Worm (Caenorhabditis elegans) whole organism, early embryonic: ENCODE results near the gene srbc-36.

Experiments used
- F13C5.2 ChIP-seq: sonication (generic microtip); optimal IDR thresholded peaks from 2 replicates; lab custom pipeline; 2017; ENCODE audit warnings: mild to moderate bottlenecking, missing genetic modification characterization, inconsistent platforms, missing compliant biosample characterization
- aly-1 ChIP-seq: sonication (generic microtip); optimal IDR thresholded peaks from 2 replicates; lab custom pipeline; 2016; ENCODE audit warnings: missing genetic modification characterization, missing compliant biosample characterization
- ama-1 ChIP-seq: fragments of 150-350 bp; optimal IDR thresholded peaks from 2 replicates; lab custom pipeline; 2014

DNA sequence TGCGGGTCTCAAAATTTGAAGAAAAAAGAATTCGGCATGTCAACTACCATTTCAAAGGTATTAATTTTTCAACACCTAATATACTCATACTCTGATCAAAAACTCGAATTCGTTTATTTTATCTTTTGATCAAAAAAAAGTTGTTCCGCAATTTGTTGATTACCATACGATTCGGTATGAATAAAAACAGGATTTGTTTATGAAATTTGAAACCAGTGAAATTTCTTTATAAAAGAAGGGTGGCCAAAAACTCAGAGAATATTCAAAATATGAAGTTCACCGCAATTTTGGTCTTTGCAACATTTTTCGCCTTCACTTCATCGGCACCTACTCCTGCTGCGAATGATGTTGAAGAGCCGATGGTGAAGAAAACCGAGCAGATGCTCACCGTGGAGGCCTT lies 11.7 kb upstream of the srbc-36 start, which contains the start of the genes C07G3.8 and C07G3.10:
- no peak for TF ChIP-seq ama-1 (lab: Kevin White, UChicago)
- TF ChIP-seq F13C5.2 (tag; lab: Kevin White, UChicago), result no peak
- no peak for TF ChIP-seq aly-1 (tag; lab: Kevin White, UChicago)
